Fruit fly (Drosophila melanogaster) Kc167 (cell line): ENCODE data around the gene CG17721.

ENCODE experiments used
- Myc ChIP-seq: fragments of >200 bp; optimal IDR thresholded peaks from 2 replicates; lab custom pipeline; 2017; ENCODE audit warnings: missing external identifiers
- Sin3A ChIP-seq: fragments of >200 bp; optimal IDR thresholded peaks from 2 replicates; lab custom pipeline; 2018; ENCODE audit warnings: missing external identifiers
- h ChIP-seq: fragments of >200 bp; optimal IDR thresholded peaks from 3 replicates; lab custom pipeline; 2018; ENCODE audit warnings: missing external identifiers
- psq ChIP-seq: fragments of >200 bp; optimal IDR thresholded peaks from 2 replicates; lab custom pipeline; 2017; ENCODE audit warnings: missing external identifiers
- ttk ChIP-seq: sonication (Bioruptor generic); optimal IDR thresholded peaks from 2 replicates; lab custom pipeline; 2017; ENCODE audit warnings: missing external identifiers

- TF ChIP-seq Sin3A (no peak), ttk (no peak), psq (no peak), Myc (no peak), h (lab: Kevin White, UChicago) (no peak)
Measured at dm6 chr3R:11236041-11236440, 1.1 kb downstream of the CG17721 start, which contains the start of gene CG31441.
